Worm (Caenorhabditis elegans): ENCODE results near the gene oatr-1.

The oatr-1 gene

ce11 chrIII:6361560-6361959, 34.4 kb downstream of the oatr-1 start:
- TF ChIP-seq cebp-2 (GFP tag; IDR thresholded peaks at IDR 0.05) = no peak
- no peak for TF ChIP-seq nfya-1 (tag; optimal IDR thresholded peaks at IDR 0.05; ENCODE audit: borderline replicate concordance, insufficient read depth)
- TF ChIP-seq mxl-1 (tag; optimal IDR thresholded peaks at IDR 0.05) = no peak
- TF ChIP-seq gei-17 (GFP tag; optimal IDR thresholded peaks at IDR 0.05) = no peak
- TF ChIP-seq ztf-26 (tag; optimal IDR thresholded peaks at IDR 0.05) = no peak
- no peak for TF ChIP-seq snpc-1.1 (tag; optimal IDR thresholded peaks at IDR 0.05; ENCODE audit: insufficient read depth)
- peak; percentile 10 for TF ChIP-seq tbp1 (GFP tag; optimal IDR thresholded peaks at IDR 0.05)
- no peak for TF ChIP-seq ccch-3 (GFP tag; optimal IDR thresholded peaks at IDR 0.05)
- TF ChIP-seq ztf-22 (GFP tag; optimal IDR thresholded peaks at IDR 0.05) = peak; percentile 37
- TF ChIP-seq ceh-27 (GFP tag; optimal IDR thresholded peaks at IDR 0.05) = no peak
- TF ChIP-seq cebp-1 (GFP tag; IDR thresholded peaks at IDR 0.05) = no peak
- TF ChIP-seq cebp-1 (tag; optimal IDR thresholded peaks at IDR 0.05) = peak; percentile 33
- no peak for TF ChIP-seq F55B11.4 (tag; optimal IDR thresholded peaks at IDR 0.05; ENCODE audit: borderline replicate concordance, insufficient read depth)
- TF ChIP-seq dpff-1 (tag; optimal IDR thresholded peaks at IDR 0.05) = no peak
- TF ChIP-seq rec-8 (tag; optimal IDR thresholded peaks at IDR 0.05) = no peak
- peak; percentile 25; the same call in 1 of the 2 replicates for TF ChIP-seq hmg-1.2 (GFP tag; IDR thresholded peaks at IDR 0.05)
- TF ChIP-seq aptf-3 (GFP tag; IDR thresholded peaks at IDR 0.05) = no peak
- no peak for TF ChIP-seq K11D2.4 (GFP tag; IDR thresholded peaks at IDR 0.05)
- TF ChIP-seq tlf-1 (GFP tag; optimal IDR thresholded peaks at IDR 0.05) = peak; percentile 11
- TF ChIP-seq aptf-2 (GFP tag; conservative IDR thresholded peaks at IDR 0.05) = no peak
- TF ChIP-seq egrh-3 (GFP tag; IDR thresholded peaks at IDR 0.05) = no peak
- no peak for TF ChIP-seq ztf-28 (GFP tag; IDR thresholded peaks at IDR 0.05)
- no peak for TF ChIP-seq madf-8 (GFP tag; conservative IDR thresholded peaks at IDR 0.05)
- no peak for TF ChIP-seq let-526 (GFP tag; IDR thresholded peaks at IDR 0.05)
- TF ChIP-seq mcd-1 (GFP tag; IDR thresholded peaks at IDR 0.05) = no peak
- TF ChIP-seq efl-1 (GFP tag; optimal IDR thresholded peaks at IDR 0.05) = no peak
- TF ChIP-seq ekl-4 (GFP tag; IDR thresholded peaks at IDR 0.05) = no peak
- no peak for TF ChIP-seq lin-35 (GFP tag; optimal IDR thresholded peaks at IDR 0.05)
- peak; percentile 26 for TF ChIP-seq madf-10 (tag; optimal IDR thresholded peaks at IDR 0.05)
- no peak for TF ChIP-seq lag-1 (GFP tag; IDR thresholded peaks at IDR 0.05)
- no peak for TF ChIP-seq Y53F4B.3 (GFP tag; IDR thresholded peaks at IDR 0.05)
- TF ChIP-seq egl-44 (GFP tag; IDR thresholded peaks at IDR 0.05) = no peak
- peak; percentile 47 for TF ChIP-seq atf-7 (tag; optimal IDR thresholded peaks at IDR 0.05)
- TF ChIP-seq sptf-2 (GFP tag; optimal IDR thresholded peaks at IDR 0.05) = no peak
- TF ChIP-seq nhr-90 (tag; optimal IDR thresholded peaks at IDR 0.05) = no peak
- no peak for TF ChIP-seq rpc-1 (optimal IDR thresholded peaks at IDR 0.05)
- no peak for TF ChIP-seq rpc-1 (tag; optimal IDR thresholded peaks at IDR 0.05)
- no peak for TF ChIP-seq F39B2.1 (GFP tag; IDR thresholded peaks at IDR 0.05)
- no peak for TF ChIP-seq Y56A3A.18 (GFP tag; IDR thresholded peaks at IDR 0.05)
- TF ChIP-seq bed-2 (GFP tag; IDR thresholded peaks at IDR 0.05) = no peak
- TF ChIP-seq C06A6.2 (GFP tag; conservative IDR thresholded peaks at IDR 0.05) = no peak
- no peak for TF ChIP-seq ama-1 (optimal IDR thresholded peaks at IDR 0.05)
- no peak for TF ChIP-seq ama-1 (GFP tag; optimal IDR thresholded peaks at IDR 0.05)
- no peak for TF ChIP-seq unc-62 (GFP tag; optimal IDR thresholded peaks at IDR 0.05)
- TF ChIP-seq Y67H2A.10 (GFP tag; conservative IDR thresholded peaks at IDR 0.05) = no peak
- TF ChIP-seq zim-3 (tag; optimal IDR thresholded peaks at IDR 0.05) = no peak
- TF ChIP-seq akir-1 (GFP tag; optimal IDR thresholded peaks at IDR 0.05) = no peak
- TF ChIP-seq F22D6.2 (tag; optimal IDR thresholded peaks at IDR 0.05) = no peak
- TF ChIP-seq ztf-6 (GFP tag; IDR thresholded peaks at IDR 0.05) = no peak
- TF ChIP-seq nhr-80 (tag; optimal IDR thresholded peaks at IDR 0.05) = peak; percentile 98
- no peak for TF ChIP-seq Y79H2A.3 (GFP tag; conservative IDR thresholded peaks at IDR 0.05)
